Fruit fly (Drosophila melanogaster): ENCODE measurements around the gene Mat89Ba.

DNA sequence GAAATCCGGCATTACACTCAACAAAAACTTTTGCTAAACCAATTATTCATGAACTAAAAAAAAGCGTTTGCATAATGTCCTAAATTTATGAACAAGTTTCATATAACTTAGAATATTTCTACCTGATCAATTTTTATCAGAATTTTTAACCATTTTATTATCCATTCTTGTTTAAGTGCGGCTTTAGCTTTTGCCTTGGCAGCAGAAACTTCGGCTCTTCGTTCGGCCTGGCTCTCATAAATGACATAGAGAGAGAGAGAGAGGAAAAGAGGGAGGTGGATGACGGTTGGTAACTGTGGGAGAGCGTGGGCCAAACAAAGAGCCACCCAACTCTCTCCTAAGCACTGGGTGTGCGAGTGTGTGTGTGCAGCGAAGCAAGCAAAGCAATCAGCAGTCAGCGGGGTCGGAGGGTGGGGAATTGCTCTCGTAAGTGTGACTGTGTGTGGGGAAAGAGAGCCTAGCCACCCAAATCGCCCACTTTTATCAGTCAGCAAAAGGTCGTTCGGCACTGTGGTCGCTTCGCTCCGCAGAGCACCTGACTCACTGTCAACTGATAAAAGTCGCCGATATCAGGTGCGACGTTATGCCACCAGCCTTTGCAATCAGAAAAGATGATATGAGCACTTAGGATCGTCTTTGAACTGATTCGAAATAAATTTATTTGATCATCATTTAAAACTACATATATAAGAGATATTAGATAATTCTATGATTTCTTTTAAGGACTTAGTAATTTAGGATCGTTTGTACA, 47.6 kb downstream of the Mat89Ba start:
- TF ChIP-seq pzg (GFP tag; optimal IDR thresholded peaks at IDR 0.05) (peak; percentile 11), Usf (GFP tag; optimal IDR thresholded peaks at IDR 0.05) (peak; percentile 89), CG15011 (GFP tag; optimal IDR thresholded peaks at IDR 0.05) (peak; percentile 96), br (optimal IDR thresholded peaks at IDR 0.05) (no peak), jing (GFP tag; optimal IDR thresholded peaks at IDR 0.05) (peak; percentile 92), Sox102F (GFP tag; optimal IDR thresholded peaks at IDR 0.05) (peak; percentile 98), HLH4C (GFP tag; IDR thresholded peaks at IDR 0.05; ENCODE audit: partially characterized antibody) (no peak), Jarid2 (GFP tag; optimal IDR thresholded peaks at IDR 0.05) (peak; percentile 76), CoRest (tag; optimal IDR thresholded peaks at IDR 0.05) (peak; percentile 98), CG11456 (GFP tag; IDR thresholded peaks at IDR 0.05) (no peak), slbo (GFP tag; IDR thresholded peaks at IDR 0.05) (no peak)
